Worm (Caenorhabditis elegans): ENCODE results near the gene mtre-1.

The mtre-1 gene

DNA sequence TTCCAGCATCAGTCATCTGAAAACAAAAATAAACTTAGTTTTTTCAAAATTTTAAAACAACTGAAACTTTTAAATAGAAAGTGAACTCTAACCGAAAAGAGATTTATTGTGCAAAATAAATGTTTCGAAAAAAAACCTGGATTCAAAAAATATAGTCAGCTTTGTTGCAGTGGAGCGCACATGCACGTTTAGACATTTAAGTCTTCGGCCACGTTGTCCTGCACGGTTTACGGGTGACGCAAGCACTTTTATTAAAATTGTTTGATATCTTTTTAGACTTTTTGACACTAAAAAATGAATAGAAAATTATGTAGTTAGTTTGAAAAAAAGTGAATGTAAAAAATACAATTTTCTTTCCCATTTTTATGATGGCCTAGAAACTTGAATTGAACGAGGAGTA is 11.0 kb downstream of the mtre-1 start, which contains the start of the genes ubh-4 and algn-6 (continued):
- no peak for TF ChIP-seq ceh-44 (GFP tag; IDR thresholded peaks at IDR 0.05)

DNA sequence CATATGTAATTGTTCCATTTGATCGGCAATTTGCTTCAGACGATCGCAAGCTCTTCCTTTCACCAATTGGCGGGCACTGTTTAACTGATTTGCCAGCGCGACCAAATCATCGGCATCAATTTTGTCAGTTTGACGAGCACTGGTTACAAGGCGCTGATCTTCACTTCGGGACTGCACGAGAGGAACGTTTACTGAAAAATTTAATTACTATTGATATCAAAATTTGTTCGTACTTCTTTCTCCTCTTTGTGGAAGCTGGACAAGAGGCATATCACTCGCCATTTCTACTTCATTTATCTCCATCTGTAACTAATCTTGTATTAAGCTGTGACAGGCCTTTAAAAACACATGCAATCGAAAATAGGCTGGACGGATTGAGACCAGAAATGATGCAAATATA is 12.5 kb downstream of the mtre-1 start, which contains the start of gene C08B11.9:
C08B11.9 (minus strand) TSS at position 307 of the 400 bp plus-strand sequence.
- no peak for TF ChIP-seq unc-62 (GFP tag; optimal IDR thresholded peaks at IDR 0.05 in 1 of 2)
- no peak for TF ChIP-seq unc-62 (tag; optimal IDR thresholded peaks at IDR 0.05)
- TF ChIP-seq arid-1 (GFP tag; conservative IDR thresholded peaks at IDR 0.05) = peak; percentile 55; the same call in 1 of the 2 replicates
- peak; percentile 54 for TF ChIP-seq lin-38 (GFP tag; IDR thresholded peaks at IDR 0.05)

ce11 chrII:8037246-8037645 is 13.1 kb downstream of the mtre-1 start, which contains the start of gene arp-6:
Gene arp-6 (minus strand): TSS chrII:8037346.
- no peak for TF ChIP-seq daf-8 (GFP tag; IDR thresholded peaks at IDR 0.05)
- no peak for TF ChIP-seq dmd-9 (GFP tag; IDR thresholded peaks at IDR 0.05)

DNA sequence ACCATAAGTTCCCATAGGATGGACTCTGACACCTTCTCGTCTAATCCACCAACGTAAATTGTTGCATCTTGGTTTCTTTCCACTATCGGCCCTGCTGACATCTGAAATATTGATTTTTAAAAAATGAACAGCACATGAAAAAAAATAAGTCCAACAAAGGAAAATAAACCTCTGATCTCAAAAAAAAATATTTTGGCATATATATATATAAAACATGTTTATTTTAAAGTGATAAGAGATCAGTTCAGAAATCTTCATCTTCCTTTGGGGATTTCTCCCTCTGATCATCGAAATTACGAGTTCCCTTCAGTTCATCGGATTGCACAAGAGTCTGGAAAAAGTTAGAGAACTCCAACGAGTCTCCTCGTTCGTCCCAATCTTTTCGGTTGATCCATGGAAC is 14.7 kb downstream of the mtre-1 start, which contains the start of gene sap-49:
sap-49 (minus strand) TSS at position 101 of the 400 bp plus-strand sequence.
- TF ChIP-seq pqm-1 (tag; optimal IDR thresholded peaks at IDR 0.05) (no peak), nhr-77 (tag; optimal IDR thresholded peaks at IDR 0.05) (no peak), lin-38 (GFP tag; IDR thresholded peaks at IDR 0.05) (0 out of 2 replicates have a peak, but pooled peaks have one; percentile 5)

DNA sequence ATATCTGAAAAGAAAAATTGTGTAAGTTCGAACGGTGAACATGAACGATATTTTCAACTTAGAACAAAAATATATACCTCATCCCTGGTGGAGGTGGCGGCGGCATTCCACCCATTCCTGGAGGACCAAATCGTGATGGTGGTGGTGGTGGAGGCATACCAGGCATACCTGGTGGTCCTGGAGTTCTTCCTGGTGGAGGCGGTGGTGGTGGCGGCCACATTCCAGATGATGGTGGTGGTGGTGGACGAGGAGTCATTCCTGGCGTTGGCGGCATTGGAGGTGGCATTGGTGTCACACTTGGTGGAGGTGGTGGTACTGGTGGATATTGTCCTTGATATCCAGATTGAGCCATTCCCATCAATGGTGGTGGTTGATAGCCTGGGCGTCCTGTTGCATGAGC is 15.8 kb downstream of the mtre-1 start:
- 0 out of 2 replicates have a peak, but pooled peaks have one; percentile 20 for TF ChIP-seq lin-29 (GFP tag; IDR thresholded peaks at IDR 0.05)
- no peak for TF ChIP-seq dmd-6 (GFP tag; IDR thresholded peaks at IDR 0.05)
- TF ChIP-seq set-16 (GFP tag; IDR thresholded peaks at IDR 0.05) = peak; percentile 79

DNA sequence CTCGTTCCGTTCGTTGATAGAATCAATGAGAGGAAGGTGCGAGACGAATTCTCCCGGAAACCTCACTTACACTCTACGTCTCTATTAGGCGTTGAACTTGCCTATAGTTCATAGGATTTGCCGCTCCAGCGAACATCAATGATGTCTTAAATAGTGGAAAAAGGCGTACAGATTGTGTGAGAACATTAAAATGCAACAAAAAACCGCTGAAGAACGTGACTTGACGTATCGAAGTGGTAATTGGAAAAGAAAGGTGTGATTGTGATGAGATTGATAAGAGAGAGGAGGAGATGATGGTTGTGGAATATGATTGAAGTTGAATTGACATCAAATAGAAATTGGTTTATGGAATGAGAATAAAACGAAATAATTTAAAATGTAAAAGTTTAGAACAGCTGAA is 16.4 kb downstream of the mtre-1 start:
- no peak for TF ChIP-seq pha-4 (GFP tag; IDR thresholded peaks at IDR 0.05)
- no peak for TF ChIP-seq pha-4 (tag; optimal IDR thresholded peaks at IDR 0.05)
- no peak for TF ChIP-seq saeg-2 (GFP tag; IDR thresholded peaks at IDR 0.05)
- TF ChIP-seq ZK337.2 (GFP tag; IDR thresholded peaks at IDR 0.05) = no peak
- no peak for TF ChIP-seq daf-16 (GFP tag; optimal IDR thresholded peaks at IDR 0.05)
- TF ChIP-seq daf-16 (tag; optimal IDR thresholded peaks at IDR 0.05) = peak; percentile 13
- peak; percentile 20 for TF ChIP-seq hlh-30 (tag; optimal IDR thresholded peaks at IDR 0.05; ENCODE audit: insufficient read depth)
- no peak for TF ChIP-seq fkh-10 (GFP tag; optimal IDR thresholded peaks at IDR 0.05)
- no peak for TF ChIP-seq nhr-77 (tag; optimal IDR thresholded peaks at IDR 0.05)
- no peak for TF ChIP-seq ceh-44 (GFP tag; IDR thresholded peaks at IDR 0.05)
- TF ChIP-seq hlh-11 (tag; optimal IDR thresholded peaks at IDR 0.05) = peak; percentile 39
- no peak for TF ChIP-seq snpc-4 (tag; optimal IDR thresholded peaks at IDR 0.05)
- no peak for TF ChIP-seq zfp-3 (GFP tag; conservative IDR thresholded peaks at IDR 0.05)
- no peak for TF ChIP-seq nhr-10 (tag; optimal IDR thresholded peaks at IDR 0.05)
- peak; percentile 25 for TF ChIP-seq dve-1 (tag; optimal IDR thresholded peaks at IDR 0.05; ENCODE audit: insufficient read depth)
- peak; percentile 10 for TF ChIP-seq ama-1 (optimal IDR thresholded peaks at IDR 0.05)
- TF ChIP-seq aha-1 (tag) = peak; percentile 59
- TF ChIP-seq dpl-1 (GFP tag; optimal IDR thresholded peaks at IDR 0.05) = no peak
- TF ChIP-seq nhr-102 (tag; optimal IDR thresholded peaks at IDR 0.05) = no peak
- peak; percentile 66; the same call in 1 of the 2 replicates for TF ChIP-seq tra-1 (GFP tag; IDR thresholded peaks at IDR 0.05)
- no peak for TF ChIP-seq lin-15B (tag; optimal IDR thresholded peaks at IDR 0.05)
- no peak for TF ChIP-seq zfp-2 (tag; optimal IDR thresholded peaks at IDR 0.05)
- TF ChIP-seq mdl-1 (tag; optimal IDR thresholded peaks at IDR 0.05) = peak in 1 of 2 experiments; percentile 5
- TF ChIP-seq zip-11 (GFP tag; IDR thresholded peaks at IDR 0.05) = no peak
- peak; percentile 17 for TF ChIP-seq pqm-1 (tag; optimal IDR thresholded peaks at IDR 0.05)
- no peak for TF ChIP-seq dmd-9 (GFP tag; IDR thresholded peaks at IDR 0.05)
- TF ChIP-seq nhr-48 (tag; optimal IDR thresholded peaks at IDR 0.05) = peak; percentile 19
- TF ChIP-seq ztf-7 (tag; optimal IDR thresholded peaks at IDR 0.05) = no peak
- TF ChIP-seq dmd-6 (GFP tag; IDR thresholded peaks at IDR 0.05) = peak; percentile 85
- no peak for TF ChIP-seq nhr-41 (GFP tag; IDR thresholded peaks at IDR 0.05)
- TF ChIP-seq mes-2 (tag; optimal IDR thresholded peaks at IDR 0.05; ENCODE audit: poor library complexity, severe bottlenecking) = peak; percentile 10
- no peak for TF ChIP-seq nhr-111 (GFP tag; optimal IDR thresholded peaks at IDR 0.05)
- TF ChIP-seq nhr-25 (tag; optimal IDR thresholded peaks at IDR 0.05; ENCODE audit: borderline replicate concordance, insufficient read depth) = no peak
- no peak for TF ChIP-seq egl-27 (tag; optimal IDR thresholded peaks at IDR 0.05)

Measured in whole organism, L4 larva.